Worm (Caenorhabditis elegans) whole organism, mixed stage, embryonic: ENCODE measurements around the gene D2062.5.
"Not testable (repeated sequence)": the region's sequence is repeated elsewhere in the genome, so short reads cannot be mapped to it uniquely, and the experiment has no call there.

ENCODE experiments used
- M03D4.4 ChIP-seq: sonication (generic microtip); optimal IDR thresholded peaks from 2 replicates; lab custom pipeline; 2017; ENCODE audit warnings: mild to moderate bottlenecking, missing genetic modification characterization, missing compliant biosample characterization
- blmp-1 ChIP-seq: fragments of 150-350 bp; optimal IDR thresholded peaks from 2 replicates; lab custom pipeline; 2014; ENCODE audit warnings: missing biosample characterization, missing genetic modification characterization
- ceh-39 ChIP-seq: fragments of 150-350 bp; optimal IDR thresholded peaks from 2 replicates; lab custom pipeline; 2014; ENCODE audit warnings: missing biosample characterization, missing genetic modification characterization
- ceh-43 ChIP-seq: fragments of 200-800 bp; sonication (Bioruptor generic); optimal IDR thresholded peaks from 2 replicates; lab custom pipeline; 2018; ENCODE audit warnings: mild to moderate bottlenecking, missing genetic modification characterization, moderate library complexity, missing compliant biosample characterization
- ceh-83 ChIP-seq: fragments of 200-800 bp; sonication (Bioruptor generic); optimal IDR thresholded peaks from 2 replicates; lab custom pipeline; 2018; ENCODE audit warnings: mild to moderate bottlenecking, missing genetic modification characterization, missing compliant biosample characterization
- ces-1 ChIP-seq: fragments of 150-350 bp; optimal IDR thresholded peaks from 2 replicates; lab custom pipeline; 2014; ENCODE audit warnings: missing biosample characterization, missing genetic modification reagents, missing genetic modification characterization
- cnd-1 ChIP-seq: fragments of 200-800 bp; sonication (Bioruptor generic); optimal IDR thresholded peaks from 2 replicates; lab custom pipeline; 2018; ENCODE audit warnings: mild to moderate bottlenecking, missing genetic modification characterization, missing compliant biosample characterization
- drap-1 ChIP-seq: fragments of 200-800 bp; sonication (Bioruptor generic); optimal IDR thresholded peaks from 3 replicates; lab custom pipeline; 2018; ENCODE audit warnings: mild to moderate bottlenecking, missing genetic modification characterization, missing compliant biosample characterization
- elt-3 ChIP-seq: fragments of 150-350 bp; optimal IDR thresholded peaks from 2 replicates; lab custom pipeline; 2014; ENCODE audit warnings: missing biosample characterization, missing genetic modification characterization
- hlh-1 ChIP-seq: fragments of 150-350 bp; optimal IDR thresholded peaks from 2 replicates; lab custom pipeline; 2014; ENCODE audit warnings: missing biosample characterization, missing genetic modification reagents, missing genetic modification characterization
- lin-32 ChIP-seq: fragments of 200-800 bp; sonication (Bioruptor generic); optimal IDR thresholded peaks from 2 replicates; lab custom pipeline; 2018; ENCODE audit warnings: mild to moderate bottlenecking, missing genetic modification characterization, missing compliant biosample characterization
- mep-1 ChIP-seq: fragments of 150-350 bp; optimal IDR thresholded peaks from 2 replicates; lab custom pipeline; 2017; ENCODE audit warnings: missing biosample characterization, missing genetic modification reagents, missing genetic modification characterization, inconsistent platforms
- mls-2 ChIP-seq: sonication (generic microtip); optimal IDR thresholded peaks from 2 replicates; lab custom pipeline; 2016; ENCODE audit warnings: mild to moderate bottlenecking, missing genetic modification characterization, moderate library complexity, missing compliant biosample characterization
- nhr-12 ChIP-seq: fragments of 150-350 bp; optimal IDR thresholded peaks from 2 replicates; lab custom pipeline; 2014; ENCODE audit warnings: missing biosample characterization, missing genetic modification characterization
- nhr-28 ChIP-seq: fragments of 150-350 bp; optimal IDR thresholded peaks from 2 replicates; lab custom pipeline; 2014; ENCODE audit warnings: missing biosample characterization, missing genetic modification characterization
- nhr-76 ChIP-seq: sonication (generic microtip); optimal IDR thresholded peaks from 2 replicates; lab custom pipeline; 2017; ENCODE audit warnings: missing biosample characterization, missing genetic modification characterization
- pha-4 ChIP-seq: fragments of 150-350 bp; optimal IDR thresholded peaks from 2 replicates; lab custom pipeline; 2018; ENCODE audit warnings: missing biosample characterization, missing genetic modification reagents, missing genetic modification characterization
- snpc-4 ChIP-seq: fragments of 150-350 bp; optimal IDR thresholded peaks from 2 replicates; lab custom pipeline; 2014; ENCODE audit warnings: missing biosample characterization, missing genetic modification characterization
- sptf-1 ChIP-seq: sonication (generic microtip); optimal IDR thresholded peaks from 2 replicates; lab custom pipeline; 2017; ENCODE audit warnings: mild to moderate bottlenecking, missing genetic modification characterization, moderate library complexity, missing compliant biosample characterization
- unc-62 ChIP-seq: fragments of 150-350 bp; optimal IDR thresholded peaks from 2 replicates; lab custom pipeline; 2014; ENCODE audit warnings: missing biosample characterization, missing genetic modification reagents, missing genetic modification characterization
- zip-8 ChIP-seq: fragments of 150-350 bp; optimal IDR thresholded peaks from 2 replicates; lab custom pipeline; 2014; ENCODE audit warnings: missing biosample characterization, missing genetic modification characterization
- ztf-11 ChIP-seq: fragments of 150-350 bp; optimal IDR thresholded peaks from 2 replicates; lab custom pipeline; 2014; ENCODE audit warnings: missing biosample characterization, missing genetic modification characterization

Gene D2062.5

ce11 chrII:2665081-2665480, 42.5 kb downstream of the D2062.5 start, which contains the start of gene F22E5.2:
F22E5.2 (plus strand) TSS chrII:2665381.
- TF ChIP-seq snpc-4 (tag; lab: Kevin White, UChicago); blmp-1; ces-1 (GFP tag; lab: Kevin White, UChicago): not testable (repeated sequence)

- no peak for TF ChIP-seq hlh-1
- no peak for TF ChIP-seq ceh-43
- no peak for TF ChIP-seq nhr-28 (tag; lab: Kevin White, UChicago)
- no peak for TF ChIP-seq unc-62 (GFP tag; lab: Kevin White, UChicago)
- no peak for TF ChIP-seq elt-3 (tag; lab: Kevin White, UChicago)
- TF ChIP-seq nhr-12: no peak
- no peak for TF ChIP-seq zip-8 (tag; lab: Kevin White, UChicago)
- no peak for TF ChIP-seq mep-1
- no peak for TF ChIP-seq ceh-83 (GFP tag; lab: Kevin White, UChicago)
- no peak for TF ChIP-seq pha-4 (tag; lab: Kevin White, UChicago)
- TF ChIP-seq mls-2 (tag; lab: Kevin White, UChicago): no peak
- no peak for TF ChIP-seq snpc-4 (tag; lab: Kevin White, UChicago)
- TF ChIP-seq drap-1 (GFP tag; lab: Kevin White, UChicago): no peak
- no peak for TF ChIP-seq ceh-39 (tag; lab: Kevin White, UChicago)
- no peak for TF ChIP-seq ztf-11
- no peak for TF ChIP-seq nhr-76 (tag; lab: Kevin White, UChicago)
- no peak for TF ChIP-seq M03D4.4
- no peak for TF ChIP-seq cnd-1
- no peak for TF ChIP-seq lin-32 (GFP tag; lab: Kevin White, UChicago)
Observed at ce11 chrII:2665606-2666005, 43.0 kb downstream of the D2062.5 start, which contains the start of gene F22E5.22. F22E5.22 (plus strand) TSS chrII:2665906.

DNA sequence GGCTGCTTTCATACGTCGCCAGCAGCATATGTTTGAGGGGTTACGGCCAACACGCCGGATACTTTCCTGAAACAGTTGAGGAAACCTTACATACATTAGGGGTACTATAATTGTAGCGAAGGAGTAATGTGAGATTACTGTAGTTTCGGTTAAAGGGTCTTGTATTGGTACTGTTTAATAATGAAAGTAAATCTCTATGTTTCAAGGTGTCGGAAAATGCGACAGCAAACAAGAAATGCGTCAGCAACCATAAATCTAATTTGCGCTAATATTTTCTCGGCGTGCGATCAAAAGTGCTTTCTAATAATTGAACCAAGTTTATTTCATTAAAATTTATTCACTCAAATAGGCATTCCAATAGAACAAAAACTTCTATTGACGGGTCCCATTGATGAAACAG, 49.7 kb downstream of the D2062.5 start, which contains the start of gene sri-57:
Gene sri-57, minus strand, starts transcription at position 101 of the 400 bp plus-strand sequence.
- not testable (repeated sequence) for TF ChIP-seq sptf-1 (tag; lab: Kevin White, UChicago); ztf-11; nhr-76 (tag; lab: Kevin White, UChicago)
